Fruit fly (Drosophila melanogaster) whole organism, larva: ENCODE measurements around the gene Vha100-1.
A peak's percentile ranks its signal among the peaks of the same experiment; 100 is the strongest.

ENCODE experiments used
- noc ChIP-seq: fragments of 200-800 bp; sonication (Bioruptor generic); optimal IDR thresholded peaks from 3 replicates; lab custom pipeline; 2019; ENCODE audit warnings: missing biosample characterization, mild to moderate bottlenecking, missing genetic modification characterization, moderate library complexity

Gene Vha100-1

dm6 chr3R:29157418-29158398 is 26.7 kb downstream of the Vha100-1 start, which contains the start of gene rdog:
rdog (plus strand) TSS chr3R:29158122.
- peak; percentile 89 for TF ChIP-seq noc (tag; lab: Kevin White, UChicago)

- TF ChIP-seq noc (tag; lab: Kevin White, UChicago): peak; percentile 11
Measured at dm6 chr3R:29158721-29159120, 27.7 kb downstream of the Vha100-1 start.

- no peak for TF ChIP-seq noc (tag; lab: Kevin White, UChicago)
Measured at dm6 chr3R:29159620-29160019, 28.6 kb downstream of the Vha100-1 start.

dm6 chr3R:29164930-29165693 is 34.1 kb downstream of the Vha100-1 start, which contains the start of gene CG11898:
CG11898 (plus strand) TSS chr3R:29165643.
- TF ChIP-seq noc (tag; lab: Kevin White, UChicago): peak; percentile 39
